Worm (Caenorhabditis elegans) whole organism, early embryonic: Measurements from ENCODE around the gene F41E6.17.
A peak's percentile ranks its signal among the peaks of the same experiment; 100 is the strongest.

ENCODE experiments used
- B0310.2 ChIP-seq: sonication (generic microtip); optimal IDR thresholded peaks from 2 replicates; lab custom pipeline; 2016; ENCODE audit warnings: mild to moderate bottlenecking, missing genetic modification characterization, missing compliant biosample characterization
- F13C5.2 ChIP-seq: sonication (generic microtip); optimal IDR thresholded peaks from 2 replicates; lab custom pipeline; 2017; ENCODE audit warnings: mild to moderate bottlenecking, missing genetic modification characterization, inconsistent platforms, missing compliant biosample characterization
- aly-1 ChIP-seq: sonication (generic microtip); optimal IDR thresholded peaks from 2 replicates; lab custom pipeline; 2016; ENCODE audit warnings: missing genetic modification characterization, missing compliant biosample characterization
- ama-1 ChIP-seq: fragments of 150-350 bp; optimal IDR thresholded peaks from 2 replicates; lab custom pipeline; 2014
- ceh-13 ChIP-seq: fragments of 200-800 bp; sonication (Bioruptor generic); optimal IDR thresholded peaks from 2 replicates; lab custom pipeline; 2018; ENCODE audit warnings: mild to moderate bottlenecking, missing genetic modification characterization, missing compliant biosample characterization
- ceh-36 ChIP-seq: sonication (generic microtip); optimal IDR thresholded peaks from 2 replicates; lab custom pipeline; 2016; ENCODE audit warnings: missing genetic modification characterization, inconsistent platforms, missing compliant biosample characterization
- ets-7 ChIP-seq: sonication (generic microtip); optimal IDR thresholded peaks from 2 replicates; lab custom pipeline; 2016; ENCODE audit warnings: missing genotype, missing genetic modification characterization, missing compliant biosample characterization
- flt-1 ChIP-seq: fragments of 200-800 bp; sonication (Bioruptor generic); IDR thresholded peaks from 2 replicates; pipeline ENCODE4 v1.3.6; 2022; ENCODE audit warnings: missing genetic modification characterization, missing compliant biosample characterization
- hmbx-1 ChIP-seq: sonication (generic microtip); optimal IDR thresholded peaks from 2 replicates; lab custom pipeline; 2016; ENCODE audit warnings: mild to moderate bottlenecking, missing genetic modification characterization, missing compliant biosample characterization
- hmg-4 ChIP-seq: fragments of 200-800 bp; sonication (Bioruptor generic); optimal IDR thresholded peaks from 2 replicates; lab custom pipeline; 2018; ENCODE audit warnings: mild to moderate bottlenecking, missing genetic modification characterization, missing compliant biosample characterization
- hnd-1 ChIP-seq: sonication (generic microtip); optimal IDR thresholded peaks from 2 replicates; lab custom pipeline; 2016; ENCODE audit warnings: missing genetic modification characterization, missing compliant biosample characterization
- pes-1 ChIP-seq: fragments of 200-800 bp; sonication (Bioruptor generic); IDR thresholded peaks from 2 replicates; pipeline ENCODE4 v1.3.6; 2022; ENCODE audit warnings: missing genetic modification reagents, missing genetic modification characterization, missing compliant biosample characterization
- scrt-1 ChIP-seq: fragments of 200-800 bp; sonication (Bioruptor generic); IDR thresholded peaks from 2 replicates; pipeline ENCODE4 v1.3.6; 2022; ENCODE audit warnings: missing genetic modification characterization, missing compliant biosample characterization
- sea-1 ChIP-seq: fragments of 200-800 bp; sonication (Bioruptor generic); conservative IDR thresholded peaks from 2 replicates; pipeline ENCODE4 v1.3.6; 2022; ENCODE audit warnings: missing genetic modification characterization, missing compliant biosample characterization
- tbx-11 ChIP-seq: fragments of 200-800 bp; sonication (Bioruptor generic); IDR thresholded peaks from 2 replicates; pipeline ENCODE4 v1.3.6; 2022; ENCODE audit warnings: missing genetic modification characterization, missing compliant biosample characterization
- tbx-37 ChIP-seq: fragments of 200-800 bp; sonication (Bioruptor generic); conservative IDR thresholded peaks from 2 replicates; pipeline ENCODE4 v1.3.6; 2022; ENCODE audit warnings: missing genetic modification reagents, missing genetic modification characterization, missing compliant biosample characterization
- tra-4 ChIP-seq: sonication (generic microtip); optimal IDR thresholded peaks from 2 replicates; lab custom pipeline; 2017; ENCODE audit warnings: missing genetic modification characterization, missing compliant biosample characterization

The F41E6.17 gene

DNA sequence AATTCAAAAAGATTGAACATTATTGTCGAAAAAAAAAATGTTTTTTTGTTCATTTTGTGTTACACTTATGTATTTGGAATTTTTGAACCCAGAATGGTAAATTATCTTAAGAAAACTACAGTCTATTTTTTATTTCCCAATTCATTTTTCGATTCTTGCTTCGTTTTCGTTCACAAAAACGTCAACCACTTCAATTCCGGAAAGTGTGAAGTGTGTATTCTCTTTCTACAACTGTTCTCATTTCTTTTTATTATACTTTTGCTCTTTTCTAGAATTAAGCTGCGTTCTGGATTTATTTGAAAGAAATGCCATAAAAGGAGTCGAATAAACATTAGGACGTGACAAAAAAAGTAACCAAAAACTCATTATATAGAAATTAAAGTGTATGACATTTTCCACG, 1.6 kb upstream of the F41E6.17 start, which contains the start of gene F41E6.1:
Gene F41E6.1, plus strand, starts transcription at position 301 of the 400 bp plus-strand sequence.
- TF ChIP-seq ceh-36 (tag; lab: Kevin White, UChicago) (no peak), ama-1 (lab: Kevin White, UChicago) (no peak), hnd-1 (tag; lab: Kevin White, UChicago) (no peak), ets-7 (tag; lab: Kevin White, UChicago) (no peak), sea-1 (GFP tag; lab: Robert Waterston, UW) (no peak), tra-4 (no peak), flt-1 (GFP tag; lab: Robert Waterston, UW) (no peak), scrt-1 (GFP tag; lab: Robert Waterston, UW) (no peak), hmg-4 (GFP tag; lab: Kevin White, UChicago) (no peak), B0310.2 (no peak), F13C5.2 (tag; lab: Kevin White, UChicago) (no peak), hmbx-1 (tag; lab: Kevin White, UChicago) (no peak), ceh-13 (GFP tag; lab: Kevin White, UChicago) (no peak), aly-1 (tag; lab: Kevin White, UChicago) (no peak), pes-1 (GFP tag; lab: Robert Waterston, UW) (no peak), tbx-37 (GFP tag; lab: Robert Waterston, UW) (no peak)

DNA sequence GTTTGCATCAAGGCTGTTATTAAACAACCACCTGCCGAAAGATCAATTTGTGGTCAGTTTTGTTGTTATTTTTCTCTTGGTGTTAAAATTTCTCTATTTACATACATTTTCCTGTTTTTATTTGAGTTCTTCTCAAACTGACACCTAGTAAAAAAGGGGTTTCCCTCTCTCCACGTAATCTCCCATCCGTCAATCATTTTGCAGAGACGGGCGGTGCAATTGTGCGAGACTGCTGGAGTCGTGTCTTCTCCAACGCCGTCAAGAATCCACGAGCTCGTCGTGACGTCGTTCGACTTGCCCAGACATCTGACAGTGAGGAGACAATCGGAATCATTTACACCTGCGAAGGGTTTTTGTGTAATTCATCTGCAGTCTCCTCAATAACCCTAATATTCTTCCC, 2.5 kb downstream of the F41E6.17 start:
- TF ChIP-seq hmg-4 (GFP tag; lab: Kevin White, UChicago) (no peak), B0310.2 (no peak), scrt-1 (GFP tag; lab: Robert Waterston, UW) (no peak), hmbx-1 (tag; lab: Kevin White, UChicago) (no peak), hnd-1 (tag; lab: Kevin White, UChicago) (no peak), tra-4 (no peak), sea-1 (GFP tag; lab: Robert Waterston, UW) (no peak), ceh-13 (GFP tag; lab: Kevin White, UChicago) (no peak)

DNA sequence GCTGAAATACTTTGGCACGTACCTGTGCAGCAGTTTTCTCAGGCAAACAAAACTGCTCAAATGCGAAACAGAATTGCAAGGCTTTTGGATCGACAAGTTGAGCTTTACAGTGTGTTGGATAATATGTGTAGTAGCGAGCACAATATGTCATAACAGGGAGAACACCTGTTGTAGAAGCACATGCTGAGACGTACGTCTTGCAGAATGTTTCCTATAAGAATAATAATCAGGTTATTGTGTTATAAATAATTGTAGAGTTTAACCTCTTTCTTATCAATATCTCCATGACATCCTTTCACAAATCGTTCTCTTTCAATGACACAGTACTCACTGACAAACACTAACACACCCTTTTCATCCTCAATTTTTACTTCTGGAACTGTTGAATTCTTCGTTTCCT, 3.7 kb downstream of the F41E6.17 start:
- no peak for TF ChIP-seq ceh-36 (tag; lab: Kevin White, UChicago)

DNA sequence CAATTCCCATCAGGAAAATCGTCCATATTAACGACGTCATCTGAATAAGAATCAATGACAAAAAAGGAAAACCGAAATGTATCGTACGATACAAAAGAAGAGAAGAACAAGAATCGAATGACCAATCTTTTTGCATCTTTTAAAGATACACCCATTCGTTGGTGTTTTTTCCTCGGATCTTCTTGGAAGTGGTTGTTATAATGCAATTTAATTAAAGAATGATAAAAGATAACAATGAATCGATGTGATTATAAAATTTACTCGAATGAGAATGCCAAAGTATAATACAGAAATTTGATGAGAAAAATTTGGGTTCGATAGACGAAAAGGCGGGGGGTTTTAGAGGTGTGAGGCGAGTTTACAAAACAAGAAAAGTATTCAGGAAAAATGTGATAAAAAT, 5.1 kb downstream of the F41E6.17 start, which contains the start of gene F41E6.12:
Gene F41E6.12, minus strand, starts transcription at position 101 of the 400 bp plus-strand sequence.
- no peak for TF ChIP-seq sea-1 (GFP tag; lab: Robert Waterston, UW)
- TF ChIP-seq hmbx-1 (tag; lab: Kevin White, UChicago) = no peak
- TF ChIP-seq tbx-37 (GFP tag; lab: Robert Waterston, UW) = no peak
- no peak for TF ChIP-seq B0310.2
- TF ChIP-seq ceh-13 (GFP tag; lab: Kevin White, UChicago) = no peak
- TF ChIP-seq tbx-11 (GFP tag; lab: Robert Waterston, UW) = no peak
- TF ChIP-seq F13C5.2 (tag; lab: Kevin White, UChicago) = no peak
- no peak for TF ChIP-seq hnd-1 (tag; lab: Kevin White, UChicago)
- no peak for TF ChIP-seq scrt-1 (GFP tag; lab: Robert Waterston, UW)
- no peak for TF ChIP-seq hmg-4 (GFP tag; lab: Kevin White, UChicago)
- TF ChIP-seq pes-1 (GFP tag; lab: Robert Waterston, UW) = no peak
- TF ChIP-seq ets-7 (tag; lab: Kevin White, UChicago) = no peak
- TF ChIP-seq flt-1 (GFP tag; lab: Robert Waterston, UW) = no peak
- TF ChIP-seq aly-1 (tag; lab: Kevin White, UChicago) = no peak
- no peak for TF ChIP-seq ama-1 (lab: Kevin White, UChicago)
- TF ChIP-seq tra-4 = no peak
- TF ChIP-seq ceh-36 (tag; lab: Kevin White, UChicago) = no peak

DNA sequence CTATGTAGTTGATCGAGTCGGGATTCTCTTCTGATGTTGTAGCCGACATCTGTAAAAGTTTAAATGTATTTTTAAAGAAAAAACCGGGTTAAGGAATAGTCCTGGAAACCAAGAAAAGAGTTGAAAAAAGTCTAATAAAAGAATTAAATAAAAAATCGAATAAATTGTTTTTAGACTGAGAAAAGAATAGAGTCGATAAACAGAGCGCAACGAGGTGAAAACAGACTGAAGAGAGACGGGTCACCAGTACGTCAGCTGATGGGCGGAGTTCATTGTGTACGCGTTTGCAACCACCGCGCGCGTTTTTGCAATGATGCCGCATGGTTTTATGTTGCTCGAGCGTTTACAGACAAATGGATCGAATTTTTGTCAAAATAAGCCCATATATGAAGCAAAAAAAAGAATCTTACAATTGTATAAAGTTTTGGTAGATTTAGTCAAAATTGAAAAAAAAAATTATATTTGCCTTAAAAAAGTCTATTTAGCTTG, 7.4 kb downstream of the F41E6.17 start, which contains the start of gene atg-18:
Gene atg-18, minus strand, starts transcription at position 51 of the 489 bp plus-strand sequence.
- TF ChIP-seq hmg-4 (GFP tag; lab: Kevin White, UChicago) = no peak
- TF ChIP-seq pes-1 (GFP tag; lab: Robert Waterston, UW) = peak; percentile 67
- peak; percentile 43 for TF ChIP-seq aly-1 (tag; lab: Kevin White, UChicago)
- no peak for TF ChIP-seq hmbx-1 (tag; lab: Kevin White, UChicago)
- TF ChIP-seq ceh-13 (GFP tag; lab: Kevin White, UChicago) = no peak
- TF ChIP-seq flt-1 (GFP tag; lab: Robert Waterston, UW) = no peak; the same call in 1 of the 2 replicates
- no peak for TF ChIP-seq B0310.2
- peak; percentile 20; the same call in 1 of the 2 replicates for TF ChIP-seq tbx-37 (GFP tag; lab: Robert Waterston, UW)
- TF ChIP-seq sea-1 (GFP tag; lab: Robert Waterston, UW) = peak; percentile 73
- peak; percentile 28 for TF ChIP-seq hnd-1 (tag; lab: Kevin White, UChicago)
- TF ChIP-seq tbx-11 (GFP tag; lab: Robert Waterston, UW) = peak; percentile 71; the same call in 1 of the 2 replicates
- TF ChIP-seq tra-4 = no peak
- peak; percentile 33 for TF ChIP-seq ets-7 (tag; lab: Kevin White, UChicago)
- peak; percentile 23 for TF ChIP-seq ceh-36 (tag; lab: Kevin White, UChicago)
- peak; percentile 65; the same call in 1 of the 2 replicates for TF ChIP-seq scrt-1 (GFP tag; lab: Robert Waterston, UW)
- TF ChIP-seq ama-1 (lab: Kevin White, UChicago) = no peak
- peak; percentile 77 for TF ChIP-seq F13C5.2 (tag; lab: Kevin White, UChicago)

DNA sequence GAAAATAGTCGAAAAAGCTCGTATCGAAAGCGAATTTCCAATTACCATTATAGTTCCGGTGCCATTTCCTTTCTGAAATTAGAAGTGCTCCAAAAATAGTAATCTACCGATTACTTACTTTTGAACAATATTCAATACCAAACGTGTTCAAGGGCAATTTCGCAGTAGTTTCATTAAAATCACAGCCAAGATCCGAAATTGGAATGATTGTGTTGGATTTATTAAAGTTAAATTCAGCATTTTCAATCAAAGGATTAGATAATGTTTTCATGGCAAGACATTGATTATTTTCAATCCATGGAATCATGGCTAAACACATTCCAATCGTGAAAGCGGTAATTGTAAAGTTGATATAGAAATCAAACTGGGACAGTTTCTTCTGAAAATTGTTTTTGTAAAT, 8.9 kb downstream of the F41E6.17 start:
- no peak for TF ChIP-seq ceh-13 (GFP tag; lab: Kevin White, UChicago)
- no peak for TF ChIP-seq sea-1 (GFP tag; lab: Robert Waterston, UW)
- TF ChIP-seq hnd-1 (tag; lab: Kevin White, UChicago) = no peak
- TF ChIP-seq scrt-1 (GFP tag; lab: Robert Waterston, UW) = no peak
- no peak for TF ChIP-seq ets-7 (tag; lab: Kevin White, UChicago)
- no peak for TF ChIP-seq pes-1 (GFP tag; lab: Robert Waterston, UW)
- no peak for TF ChIP-seq hmbx-1 (tag; lab: Kevin White, UChicago)
- TF ChIP-seq flt-1 (GFP tag; lab: Robert Waterston, UW) = no peak
- no peak for TF ChIP-seq hmg-4 (GFP tag; lab: Kevin White, UChicago)
- TF ChIP-seq B0310.2 = no peak

DNA sequence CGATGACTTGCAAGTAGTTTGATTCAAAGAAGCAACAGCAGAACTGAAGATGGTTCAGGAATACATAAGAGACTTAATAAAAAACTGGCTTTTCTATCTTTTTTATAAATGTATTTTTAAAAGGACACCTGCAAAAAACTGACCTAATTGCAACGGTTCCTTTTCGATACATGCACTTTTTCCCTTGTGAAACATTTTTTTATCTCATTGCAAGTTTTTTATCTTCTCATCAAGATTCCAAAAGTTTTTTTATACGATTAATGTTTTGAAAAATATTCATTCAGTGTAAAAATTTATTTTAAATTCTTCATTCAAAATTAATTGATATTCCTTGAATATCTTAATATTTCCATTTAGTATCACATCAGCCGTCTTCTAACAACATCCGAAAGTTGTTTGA, 11.7 kb downstream of the F41E6.17 start, which contains the start of gene oac-29:
Gene oac-29, minus strand, starts transcription at position 101 of the 400 bp plus-strand sequence.
- no peak for TF ChIP-seq flt-1 (GFP tag; lab: Robert Waterston, UW)
- TF ChIP-seq tra-4 = no peak
- TF ChIP-seq ama-1 (lab: Kevin White, UChicago) = no peak
- TF ChIP-seq B0310.2 = no peak
- no peak for TF ChIP-seq hmg-4 (GFP tag; lab: Kevin White, UChicago)
- no peak for TF ChIP-seq F13C5.2 (tag; lab: Kevin White, UChicago)
- no peak for TF ChIP-seq ceh-13 (GFP tag; lab: Kevin White, UChicago)
